Fruit fly (Drosophila melanogaster) whole organism, pupa: Measurements from ENCODE around the gene Gug.

Experiments
- CG12605 ChIP-seq: fragments of 200-800 bp; sonication (Bioruptor generic); IDR thresholded peaks from 2 replicates; pipeline ENCODE4 v1.3.6; 2022; ENCODE audit warnings: missing biosample characterization, missing genetic modification characterization
- CG13204 ChIP-seq: fragments of 200-800 bp; sonication (Bioruptor generic); optimal IDR thresholded peaks from 2 replicates; lab custom pipeline; 2018; ENCODE audit warnings: missing biosample characterization, mild to moderate bottlenecking, missing genetic modification characterization, moderate library complexity
- CG34367 ChIP-seq: fragments of 200-800 bp; sonication (Bioruptor generic); optimal IDR thresholded peaks from 2 replicates; lab custom pipeline; 2018; ENCODE audit warnings: missing biosample characterization, mild to moderate bottlenecking, missing genetic modification characterization
- CG4496 ChIP-seq: fragments of 200-800 bp; sonication (Bioruptor generic); IDR thresholded peaks from 3 replicates; pipeline ENCODE4 v1.3.6; 2022; ENCODE audit warnings: missing biosample characterization, missing genetic modification characterization
- CG8301 ChIP-seq: fragments of 200-800 bp; sonication (Bioruptor generic); optimal IDR thresholded peaks from 2 replicates; lab custom pipeline; 2018; ENCODE audit warnings: missing biosample characterization, mild to moderate bottlenecking, missing genetic modification characterization
- CG9948 ChIP-seq: fragments of 200-800 bp; sonication (Bioruptor generic); optimal IDR thresholded peaks from 2 replicates; lab custom pipeline; 2018; ENCODE audit warnings: missing biosample characterization, mild to moderate bottlenecking, missing genetic modification characterization, moderate library complexity
- EcR ChIP-seq: fragments of 200-800 bp; sonication (Bioruptor generic); optimal IDR thresholded peaks from 3 replicates; lab custom pipeline; 2019; ENCODE audit warnings: missing biosample characterization, missing genetic modification characterization, mild to moderate bottlenecking, moderate library complexity, missing genetic modification reagents
- Ets98B ChIP-seq: fragments of 200-800 bp; sonication (Bioruptor generic); IDR thresholded peaks from 2 replicates; pipeline ENCODE4 v1.3.6; 2022; ENCODE audit warnings: missing biosample characterization, missing genetic modification characterization
- Pif1A ChIP-seq: fragments of 200-800 bp; sonication (Bioruptor generic); optimal IDR thresholded peaks from 3 replicates; lab custom pipeline; 2016; ENCODE audit warnings: missing biosample characterization, missing genetic modification characterization
- Snoo ChIP-seq: fragments of 200-800 bp; sonication (Bioruptor generic); optimal IDR thresholded peaks from 3 replicates; lab custom pipeline; 2017; ENCODE audit warnings: missing biosample characterization, mild to moderate bottlenecking, missing genetic modification characterization, inconsistent platforms
- gl ChIP-seq: fragments of 200-800 bp; sonication (Bioruptor generic); optimal IDR thresholded peaks from 2 replicates; lab custom pipeline; 2018; ENCODE audit warnings: missing biosample characterization, mild to moderate bottlenecking, missing genetic modification characterization
- rn ChIP-seq: fragments of 200-800 bp; sonication (Bioruptor generic); IDR thresholded peaks from 2 replicates; pipeline ENCODE4 v1.3.6; 2022; ENCODE audit warnings: missing biosample characterization, missing genetic modification characterization

- no peak for TF ChIP-seq CG4496 (GFP tag; lab: Robert Waterston, UW)
- no peak for TF ChIP-seq Pif1A
- 0 out of 2 replicates have a peak, but pooled peaks have one; percentile 10 for TF ChIP-seq rn (GFP tag; lab: Robert Waterston, UW)
- TF ChIP-seq Ets98B (GFP tag; lab: Robert Waterston, UW): no peak
- no peak for TF ChIP-seq gl (tag; lab: Kevin White, UChicago)
- TF ChIP-seq CG34367 (tag; lab: Kevin White, UChicago): peak; percentile 32
- no peak for TF ChIP-seq EcR
- no peak for TF ChIP-seq CG9948
- TF ChIP-seq CG13204 (GFP tag; lab: Kevin White, UChicago): no peak
- TF ChIP-seq Snoo: no peak
- no peak for TF ChIP-seq CG8301 (tag; lab: Kevin White, UChicago)
- TF ChIP-seq CG12605: no peak
These were observed 38.3 kb upstream of the Gug start, which contains the start of gene Exo70 for dm6 chr3L:8411439-8411897.
